Worm (Caenorhabditis elegans) whole organism, young adult: ENCODE results near the gene lgc-33.

Experiments
- B0035.1 ChIP-seq: sonication (generic microtip); optimal IDR thresholded peaks from 2 replicates; lab custom pipeline; 2016; ENCODE audit warnings: missing genetic modification characterization, mild to moderate bottlenecking, missing compliant biosample characterization, missing genotype, missing genetic modification reagents
- D2030.7 ChIP-seq: fragments of 200-800 bp; sonication (Bioruptor generic); IDR thresholded peaks from 2 replicates; pipeline ENCODE4 v1.3.6; 2022; ENCODE audit warnings: missing genetic modification reagents, missing genetic modification characterization, missing compliant biosample characterization
- F33H1.4 ChIP-seq: fragments of 200-800 bp; sonication (Bioruptor generic); IDR thresholded peaks from 2 replicates; pipeline ENCODE4 v1.3.6; 2022; ENCODE audit warnings: missing genetic modification reagents, missing genetic modification characterization, missing compliant biosample characterization
- F57C9.4 ChIP-seq: sonication (generic microtip); optimal IDR thresholded peaks from 2 replicates; lab custom pipeline; 2017; ENCODE audit warnings: mild to moderate bottlenecking, missing genetic modification characterization, missing compliant biosample characterization
- Y53G8AR.9 ChIP-seq: fragments of 200-800 bp; sonication (Bioruptor generic); conservative IDR thresholded peaks from 2 replicates; pipeline ENCODE4 v1.3.6; 2022; ENCODE audit warnings: missing genetic modification reagents, missing genetic modification characterization, missing compliant biosample characterization
- Y67H2A.10 ChIP-seq: fragments of 200-800 bp; sonication (Bioruptor generic); conservative IDR thresholded peaks from 2 replicates; pipeline ENCODE4 v1.3.6; 2022; ENCODE audit warnings: missing genetic modification reagents, missing genetic modification characterization, missing compliant biosample characterization
- ZK185.1 ChIP-seq: sonication (generic microtip); optimal IDR thresholded peaks from 2 replicates; lab custom pipeline; 2016; ENCODE audit warnings: mild to moderate bottlenecking, missing genetic modification characterization, missing compliant biosample characterization; ENCODE audit not compliant: poor library complexity, severe bottlenecking
- aptf-2 ChIP-seq: fragments of 200-800 bp; sonication (Bioruptor generic); conservative IDR thresholded peaks from 2 replicates; pipeline ENCODE4 v1.3.6; 2022; ENCODE audit warnings: missing genetic modification reagents, missing genetic modification characterization, missing compliant biosample characterization
- attf-3 ChIP-seq: fragments of 200-800 bp; sonication (Bioruptor generic); conservative IDR thresholded peaks from 2 replicates; pipeline ENCODE4 v1.3.6; 2022; ENCODE audit warnings: missing genetic modification reagents, missing genetic modification characterization, missing compliant biosample characterization
- attf-6 ChIP-seq: fragments of 200-800 bp; sonication (Bioruptor generic); IDR thresholded peaks from 2 replicates; pipeline ENCODE4 v1.3.6; 2022; ENCODE audit warnings: missing genetic modification reagents, missing genetic modification characterization, missing compliant biosample characterization
- bed-2 ChIP-seq: fragments of 200-800 bp; sonication (Bioruptor generic); IDR thresholded peaks from 2 replicates; pipeline ENCODE4 v1.3.6; 2022; ENCODE audit warnings: missing genetic modification reagents, missing genetic modification characterization, missing compliant biosample characterization
- ccch-3 ChIP-seq: fragments of 200-800 bp; sonication (Bioruptor generic); optimal IDR thresholded peaks from 2 replicates; lab custom pipeline; 2018; ENCODE audit warnings: mild to moderate bottlenecking, missing genetic modification characterization, missing compliant biosample characterization
- cebp-1 ChIP-seq, 2 experiments: fragments of 200-800 bp in 1 of 2; sonication (Bioruptor generic) in 1 of 2; sonication (generic microtip) in 1 of 2; IDR thresholded peaks in 1 of 2; optimal IDR thresholded peaks in 1 of 2; 2 replicates each; pipeline versions ENCODE4 v1.3.6 to Lab custom; 2017 to 2022; ENCODE audit warnings: missing compliant biosample characterization in 2 of 2, missing genetic modification characterization in 2 of 2, mild to moderate bottlenecking in 1 of 2, missing genetic modification reagents in 1 of 2, moderate library complexity in 1 of 2
- cebp-2 ChIP-seq: fragments of 200-800 bp; sonication (Bioruptor generic); IDR thresholded peaks from 2 replicates; pipeline ENCODE4 v1.3.6; 2022; ENCODE audit warnings: missing genetic modification characterization, missing compliant biosample characterization
- ceh-27 ChIP-seq: fragments of 200-800 bp; sonication (Bioruptor generic); optimal IDR thresholded peaks from 2 replicates; lab custom pipeline; 2018; ENCODE audit warnings: mild to moderate bottlenecking, missing genetic modification characterization, moderate library complexity, missing compliant biosample characterization
- ceh-40 ChIP-seq: fragments of 200-800 bp; sonication (Bioruptor generic); IDR thresholded peaks from 2 replicates; pipeline ENCODE4 v1.3.6; 2022; ENCODE audit warnings: missing genetic modification characterization, missing compliant biosample characterization
- ceh-79 ChIP-seq: sonication (generic microtip); optimal IDR thresholded peaks from 2 replicates; lab custom pipeline; 2017; ENCODE audit warnings: mild to moderate bottlenecking, missing genetic modification characterization, missing compliant biosample characterization
- chd-7 ChIP-seq: sonication (generic microtip); optimal IDR thresholded peaks from 2 replicates; lab custom pipeline; 2016; ENCODE audit warnings: mild to moderate bottlenecking, missing genetic modification characterization, moderate library complexity, missing compliant biosample characterization
- die-1 ChIP-seq: sonication (generic microtip); optimal IDR thresholded peaks from 2 replicates; lab custom pipeline; 2016; ENCODE audit warnings: missing genotype, mild to moderate bottlenecking, missing genetic modification characterization, missing compliant biosample characterization
- dox-1 ChIP-seq: fragments of 200-800 bp; sonication (Bioruptor generic); IDR thresholded peaks from 2 replicates; pipeline ENCODE4 v1.3.6; 2022; ENCODE audit warnings: missing genetic modification reagents, missing genetic modification characterization, missing compliant biosample characterization
- efl-1 ChIP-seq: fragments of 150-350 bp; optimal IDR thresholded peaks from 2 replicates; lab custom pipeline; 2014; ENCODE audit warnings: missing biosample characterization, missing genetic modification reagents, missing genetic modification characterization
- ekl-4 ChIP-seq: fragments of 200-800 bp; sonication (Bioruptor generic); IDR thresholded peaks from 2 replicates; pipeline ENCODE4 v1.3.6; 2022; ENCODE audit warnings: missing genetic modification reagents, missing genetic modification characterization, missing compliant biosample characterization
- fkh-3 ChIP-seq: sonication (generic microtip); optimal IDR thresholded peaks from 2 replicates; lab custom pipeline; 2016; ENCODE audit warnings: mild to moderate bottlenecking, missing genetic modification characterization, missing compliant biosample characterization
- him-1 ChIP-seq: sonication (generic microtip); optimal IDR thresholded peaks from 2 replicates; lab custom pipeline; 2016; ENCODE audit warnings: missing genotype, missing genetic modification reagents, missing genetic modification characterization, missing compliant biosample characterization
- hsf-1 ChIP-seq: fragments of 200-800 bp; sonication (Bioruptor generic); IDR thresholded peaks from 2 replicates; pipeline ENCODE4 v1.3.6; 2022; ENCODE audit warnings: missing genetic modification reagents, missing genetic modification characterization, missing compliant biosample characterization
- lag-1 ChIP-seq: fragments of 200-800 bp; sonication (Bioruptor generic); IDR thresholded peaks from 2 replicates; pipeline ENCODE4 v1.3.6; 2022; ENCODE audit warnings: missing genetic modification reagents, missing genetic modification characterization, missing compliant biosample characterization
- lin-26 ChIP-seq: fragments of 200-800 bp; sonication (Bioruptor generic); IDR thresholded peaks from 2 replicates; pipeline ENCODE4 v1.3.6; 2022; ENCODE audit warnings: missing genetic modification reagents, missing genetic modification characterization, missing compliant biosample characterization
- lin-54 ChIP-seq: fragments of 200-800 bp; sonication (Bioruptor generic); optimal IDR thresholded peaks from 2 replicates; lab custom pipeline; 2018; ENCODE audit warnings: mild to moderate bottlenecking, missing genetic modification characterization, missing compliant biosample characterization
- lir-1 ChIP-seq: fragments of 200-800 bp; sonication (Bioruptor generic); conservative IDR thresholded peaks from 2 replicates; pipeline ENCODE4 v1.3.6; 2022; ENCODE audit warnings: missing genetic modification reagents, missing genetic modification characterization, missing compliant biosample characterization
- lsl-1 ChIP-seq: fragments of 200-800 bp; sonication (Bioruptor generic); optimal IDR thresholded peaks from 2 replicates; lab custom pipeline; 2018; ENCODE audit warnings: mild to moderate bottlenecking, missing genetic modification characterization, moderate library complexity, missing compliant biosample characterization
- lsy-27 ChIP-seq: sonication (generic microtip); optimal IDR thresholded peaks from 2 replicates; lab custom pipeline; 2017; ENCODE audit warnings: missing genetic modification characterization, mild to moderate bottlenecking, missing compliant biosample characterization, antibody characterized with exemption, missing genotype, borderline replicate concordance; ENCODE audit not compliant: insufficient read depth
- madf-10 ChIP-seq: sonication (generic microtip); optimal IDR thresholded peaks from 2 replicates; lab custom pipeline; 2016; ENCODE audit warnings: mild to moderate bottlenecking, missing genetic modification characterization, missing compliant biosample characterization
- madf-6 ChIP-seq: fragments of 200-800 bp; sonication (Bioruptor generic); IDR thresholded peaks from 2 replicates; pipeline ENCODE4 v1.3.6; 2022; ENCODE audit warnings: missing genetic modification reagents, missing genetic modification characterization, missing compliant biosample characterization
- madf-8 ChIP-seq: fragments of 200-800 bp; sonication (Bioruptor generic); conservative IDR thresholded peaks from 2 replicates; pipeline ENCODE4 v1.3.6; 2022; ENCODE audit warnings: missing genetic modification reagents, missing genetic modification characterization, missing compliant biosample characterization
- nfyb-1 ChIP-seq: fragments of 200-800 bp; sonication (Bioruptor generic); IDR thresholded peaks from 2 replicates; pipeline ENCODE4 v1.3.6; 2022; ENCODE audit warnings: missing genetic modification reagents, missing genetic modification characterization, missing compliant biosample characterization
- nhr-120 ChIP-seq: fragments of 200-800 bp; sonication (Bioruptor generic); IDR thresholded peaks from 2 replicates; pipeline ENCODE4 v1.3.6; 2022; ENCODE audit warnings: missing genetic modification characterization, missing compliant biosample characterization
- nhr-90 ChIP-seq: sonication (generic microtip); optimal IDR thresholded peaks from 2 replicates; lab custom pipeline; 2016; ENCODE audit warnings: missing genotype, mild to moderate bottlenecking, missing genetic modification characterization, missing compliant biosample characterization
- pbrm-1 ChIP-seq: fragments of 200-800 bp; sonication (Bioruptor generic); IDR thresholded peaks from 2 replicates; pipeline ENCODE4 v1.3.6; 2022; ENCODE audit warnings: missing genetic modification reagents, missing genetic modification characterization, missing compliant biosample characterization
- rpc-1 ChIP-seq, 2 experiments: fragments of 150-350 bp in 1 of 2; sonication (generic microtip) in 1 of 2; optimal IDR thresholded peaks; 2 replicates each; lab custom pipeline; 2014 to 2018; ENCODE audit warnings: missing biosample characterization in 1 of 2, missing genetic modification characterization in 1 of 2, missing genetic modification reagents in 1 of 2, missing genotype in 1 of 2
- sea-2 ChIP-seq: fragments of 200-800 bp; sonication (Bioruptor generic); IDR thresholded peaks from 2 replicates; pipeline ENCODE4 v1.3.6; 2022; ENCODE audit warnings: missing genetic modification characterization, missing compliant biosample characterization
- xnd-1 ChIP-seq: sonication (generic microtip); optimal IDR thresholded peaks from 2 replicates; lab custom pipeline; 2016; ENCODE audit warnings: missing genotype, missing genetic modification reagents, missing genetic modification characterization, missing compliant biosample characterization
- ztf-22 ChIP-seq: fragments of 200-800 bp; sonication (Bioruptor generic); optimal IDR thresholded peaks from 2 replicates; lab custom pipeline; 2018; ENCODE audit warnings: mild to moderate bottlenecking, missing genetic modification characterization, moderate library complexity, missing compliant biosample characterization
- ztf-26 ChIP-seq: sonication (generic microtip); optimal IDR thresholded peaks from 2 replicates; lab custom pipeline; 2017; ENCODE audit warnings: missing genetic modification characterization, missing compliant biosample characterization

Gene lgc-33

ce11 chrIV:829107-829506, 16.2 kb upstream of the lgc-33 start:
- TF ChIP-seq lir-1 (no peak), aptf-2 (GFP tag; lab: Robert Waterston, UW) (no peak), chd-7 (no peak), B0035.1 (no peak), fkh-3 (no peak), bed-2 (no peak), sea-2 (GFP tag; lab: Robert Waterston, UW) (no peak), ceh-27 (no peak), F57C9.4 (tag; lab: Kevin White, UChicago) (no peak), lag-1 (GFP tag; lab: Robert Waterston, UW) (no peak), ZK185.1 (tag; lab: Kevin White, UChicago) (no peak), pbrm-1 (GFP tag; lab: Robert Waterston, UW) (no peak), lsy-27 (no peak), cebp-1 (GFP tag; IDR thresholded peaks at IDR 0.05; lab: Robert Waterston, UW) (no peak), cebp-1 (tag; optimal IDR thresholded peaks at IDR 0.05; lab: Kevin White, UChicago) (no peak), hsf-1 (no peak), Y53G8AR.9 (GFP tag; lab: Robert Waterston, UW) (no peak)

- TF ChIP-seq him-1 (tag; lab: Kevin White, UChicago) (no peak), lsl-1 (peak; percentile 83), F33H1.4 (GFP tag; lab: Robert Waterston, UW) (peak; percentile 82), ccch-3 (GFP tag; lab: Kevin White, UChicago) (no peak), nhr-90 (tag; lab: Kevin White, UChicago) (no peak), madf-8 (GFP tag; lab: Robert Waterston, UW) (peak; percentile 49), xnd-1 (tag; lab: Kevin White, UChicago) (peak; percentile 77), D2030.7 (0 out of 2 replicates have a peak, but pooled peaks have one; percentile 40), madf-6 (GFP tag; lab: Robert Waterston, UW) (peak; percentile 72), lin-54 (GFP tag; lab: Kevin White, UChicago) (peak; percentile 56), nhr-120 (no peak)
These were observed 15.6 kb upstream of the lgc-33 start for ce11 chrIV:829691-830090.

- no peak for TF ChIP-seq dox-1 (GFP tag; lab: Robert Waterston, UW)
- TF ChIP-seq madf-6 (GFP tag; lab: Robert Waterston, UW): peak; percentile 58
- peak; percentile 57 for TF ChIP-seq efl-1 (GFP tag; lab: Kevin White, UChicago)
- no peak for TF ChIP-seq attf-3 (GFP tag; lab: Robert Waterston, UW)
- no peak for TF ChIP-seq rpc-1 (optimal IDR thresholded peaks at IDR 0.05; lab: Kevin White, UChicago)
- TF ChIP-seq rpc-1 (tag; optimal IDR thresholded peaks at IDR 0.05; lab: Kevin White, UChicago): no peak
These were observed 14.9 kb upstream of the lgc-33 start for ce11 chrIV:830262-830960.

- TF ChIP-seq ceh-79 (no peak), cebp-1 (GFP tag; IDR thresholded peaks at IDR 0.05; lab: Robert Waterston, UW) (no peak), cebp-1 (tag; optimal IDR thresholded peaks at IDR 0.05; lab: Kevin White, UChicago) (no peak), attf-6 (GFP tag; lab: Robert Waterston, UW) (no peak), chd-7 (no peak), lsy-27 (no peak), ceh-40 (GFP tag; lab: Robert Waterston, UW) (no peak), ztf-26 (tag; lab: Kevin White, UChicago) (no peak), madf-10 (tag; lab: Kevin White, UChicago) (no peak), ztf-22 (GFP tag; lab: Kevin White, UChicago) (no peak), Y67H2A.10 (no peak), nfyb-1 (GFP tag; lab: Robert Waterston, UW) (no peak), cebp-2 (GFP tag; lab: Robert Waterston, UW) (no peak), ekl-4 (GFP tag; lab: Robert Waterston, UW) (no peak), die-1 (tag; lab: Kevin White, UChicago) (no peak), lin-26 (GFP tag; lab: Robert Waterston, UW) (no peak)
These were observed 13.4 kb upstream of the lgc-33 start, which contains the start of the genes madf-1 and Y55F3BR.10 for ce11 chrIV:831796-832486. madf-1 (minus strand) TSS chrIV:831896. Y55F3BR.10 (plus strand) TSS chrIV:832436.
